Worm (Caenorhabditis elegans) whole organism, mixed stage, embryonic: Measurements from ENCODE around the gene spsb-1.

Experiments used
- ceh-83 ChIP-seq: fragments of 200-800 bp; sonication (Bioruptor generic); optimal IDR thresholded peaks from 2 replicates; lab custom pipeline; 2018; ENCODE audit warnings: mild to moderate bottlenecking, missing genetic modification characterization, missing compliant biosample characterization
- lsy-2 ChIP-seq: fragments of 150-350 bp; optimal IDR thresholded peaks from 2 replicates; lab custom pipeline; 2014; ENCODE audit warnings: missing biosample characterization, missing genetic modification characterization

DNA sequence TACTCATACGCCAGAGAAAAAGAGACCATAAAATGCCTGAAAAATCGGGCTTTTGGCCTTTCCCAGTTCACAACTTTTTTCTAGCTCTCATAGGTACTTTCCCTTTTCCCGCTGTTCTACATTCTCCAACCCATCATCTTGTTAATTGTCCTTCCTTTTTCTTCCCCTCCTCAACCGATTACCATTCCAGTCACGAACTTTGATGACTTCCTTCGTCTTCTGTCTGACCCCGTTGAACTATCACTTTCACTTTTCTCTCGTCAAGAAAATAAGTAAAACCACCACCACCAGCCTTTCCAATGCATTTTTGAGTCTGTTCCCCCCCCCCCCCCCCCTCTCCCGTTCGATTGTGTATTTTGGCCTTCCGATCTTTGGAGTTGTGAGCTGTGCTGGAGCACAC, 64.0 kb downstream of the spsb-1 start:
- no peak for TF ChIP-seq lsy-2
- TF ChIP-seq ceh-83 (GFP tag; lab: Kevin White, UChicago): no peak
